Fruit fly (Drosophila melanogaster): ENCODE measurements around the gene Elys.

Elys gene

dm6 chrX:19604997-19605396 is 47.1 kb upstream of the Elys start, which contains the start of gene CG14207 (continued):
- TF ChIP-seq CG6854 (GFP tag; optimal IDR thresholded peaks at IDR 0.05) (peak; percentile 39), bsh (GFP tag; optimal IDR thresholded peaks at IDR 0.05) (peak in 1 of 2 experiments; percentile 9), amos (GFP tag; IDR thresholded peaks at IDR 0.05; ENCODE audit: partially characterized antibody) (peak; percentile 67; the same call in 1 of the 2 replicates), Opbp (GFP tag; IDR thresholded peaks at IDR 0.05; ENCODE audit: partially characterized antibody) (peak; percentile 86), hbn (GFP tag; IDR thresholded peaks at IDR 0.05; ENCODE audit: partially characterized antibody) (peak; percentile 57; the same call in 1 of the 2 replicates), CG13894 (tag; optimal IDR thresholded peaks at IDR 0.05) (peak; percentile 52), pan (optimal IDR thresholded peaks at IDR 0.05) (no peak), pan (GFP tag; optimal IDR thresholded peaks at IDR 0.05 in 1 of 2, IDR thresholded peaks at IDR 0.05 in 1 of 2) (peak in 1 of 2 experiments; percentile 30), wek (GFP tag; optimal IDR thresholded peaks at IDR 0.05) (peak; percentile 9), CG9797 (GFP tag; optimal IDR thresholded peaks at IDR 0.05) (no peak), zen (tag; optimal IDR thresholded peaks at IDR 0.05) (no peak), Fer3 (tag; optimal IDR thresholded peaks at IDR 0.05) (peak; percentile 36), gcm (GFP tag; optimal IDR thresholded peaks at IDR 0.05) (no peak), BEAF-32 (GFP tag; optimal IDR thresholded peaks at IDR 0.05) (peak; percentile 61), E2f2 (GFP tag; IDR thresholded peaks at IDR 0.05) (peak; percentile 88), Myb (GFP tag; optimal IDR thresholded peaks at IDR 0.05) (peak; percentile 28), rib (GFP tag; IDR thresholded peaks at IDR 0.05) (peak; percentile 54; the same call in 1 of the 2 replicates), CG15269 (tag; optimal IDR thresholded peaks at IDR 0.05) (peak; percentile 31), CG8765 (GFP tag; IDR thresholded peaks at IDR 0.05) (no peak), NC2β (GFP tag; optimal IDR thresholded peaks at IDR 0.05) (peak; percentile 42), bowl (GFP tag; IDR thresholded peaks at IDR 0.05) (no peak), CG7839 (tag; optimal IDR thresholded peaks at IDR 0.05) (peak; percentile 7), Deaf1 (tag; optimal IDR thresholded peaks at IDR 0.05) (peak; percentile 10), unpg (GFP tag; optimal IDR thresholded peaks at IDR 0.05) (peak; percentile 6), CG17385 (GFP tag; optimal IDR thresholded peaks at IDR 0.05) (peak; percentile 17), CG42726 (GFP tag; IDR thresholded peaks at IDR 0.05; ENCODE audit: partially characterized antibody) (peak; percentile 59; the same call in 1 of the 2 replicates), CG14014 (GFP tag; IDR thresholded peaks at IDR 0.05) (peak; percentile 35; the same call in 1 of the 2 replicates), CG13296 (GFP tag; optimal IDR thresholded peaks at IDR 0.05) (peak; percentile 40), ewg (GFP tag; optimal IDR thresholded peaks at IDR 0.05) (peak; percentile 40), CHES-1-like (GFP tag; optimal IDR thresholded peaks at IDR 0.05) (peak; percentile 34), sna (GFP tag; IDR thresholded peaks at IDR 0.05; ENCODE audit: partially characterized antibody) (peak; percentile 57; the same call in 1 of the 2 replicates), Nf-YB (GFP tag; optimal IDR thresholded peaks at IDR 0.05) (no peak), CG34422 (GFP tag; IDR thresholded peaks at IDR 0.05) (0 out of 3 replicates have a peak, but pooled peaks have one; percentile 29), vnd (GFP tag; IDR thresholded peaks at IDR 0.05; ENCODE audit: partially characterized antibody) (peak; percentile 65), schlank (tag; optimal IDR thresholded peaks at IDR 0.05) (peak; percentile 10), Dek (tag; optimal IDR thresholded peaks at IDR 0.05) (peak; percentile 14), CG1233 (GFP tag; optimal IDR thresholded peaks at IDR 0.05) (no peak), inv (GFP tag; IDR thresholded peaks at IDR 0.05; ENCODE audit: partially characterized antibody) (peak; percentile 32; the same call in 1 of the 2 replicates), CG11695 (GFP tag; IDR thresholded peaks at IDR 0.05) (peak; percentile 22; the same call in 1 of the 3 replicates), grau (tag; optimal IDR thresholded peaks at IDR 0.05) (peak; percentile 25), hb (GFP tag; IDR thresholded peaks at IDR 0.05; ENCODE audit: partially characterized antibody) (peak; percentile 75; the same call in 2 of the 3 replicates), CG34376 (GFP tag; optimal IDR thresholded peaks at IDR 0.05) (peak; percentile 43), CG12744 (GFP tag; optimal IDR thresholded peaks at IDR 0.05) (no peak), Aef1 (GFP tag; IDR thresholded peaks at IDR 0.05) (no peak), CG8290 (GFP tag; optimal IDR thresholded peaks at IDR 0.05) (no peak), CG8290 (tag; optimal IDR thresholded peaks at IDR 0.05) (peak in 1 of 2 experiments; percentile 63), exex (tag; optimal IDR thresholded peaks at IDR 0.05) (peak; percentile 27), Adf1 (GFP tag; IDR thresholded peaks at IDR 0.05) (peak; percentile 29; the same call in 1 of the 2 replicates), CG32772 (GFP tag; IDR thresholded peaks at IDR 0.05) (no peak)

All from whole organism, embryonic.